Worm (Caenorhabditis elegans) whole organism, late embryonic: ENCODE measurements around the gene B0034.2.

Experiments
- C08G9.2 ChIP-seq: sonication (generic microtip); optimal IDR thresholded peaks from 2 replicates; lab custom pipeline; 2016; ENCODE audit warnings: mild to moderate bottlenecking, missing genetic modification characterization, moderate library complexity, missing compliant biosample characterization
- F13H6.1 ChIP-seq: sonication (generic microtip); optimal IDR thresholded peaks from 2 replicates; lab custom pipeline; 2016; ENCODE audit warnings: missing genetic modification characterization, missing compliant biosample characterization
- K09A11.1 ChIP-seq: sonication (generic microtip); optimal IDR thresholded peaks from 2 replicates; lab custom pipeline; 2017; ENCODE audit warnings: antibody characterized with exemption, mild to moderate bottlenecking, missing genetic modification characterization, missing compliant biosample characterization; ENCODE audit not compliant: insufficient read depth
- T23F11.4 ChIP-seq: fragments of 200-800 bp; sonication (Bioruptor generic); optimal IDR thresholded peaks from 2 replicates; lab custom pipeline; 2018; ENCODE audit warnings: mild to moderate bottlenecking, missing genetic modification characterization, missing compliant biosample characterization
- Y22D7AL.16 ChIP-seq: sonication (generic microtip); optimal IDR thresholded peaks from 2 replicates; lab custom pipeline; 2016; ENCODE audit warnings: missing genetic modification characterization, missing compliant biosample characterization
- ama-1 ChIP-seq: fragments of 150-350 bp; optimal IDR thresholded peaks from 2 replicates; lab custom pipeline; 2014
- ceh-14 ChIP-seq: sonication (generic microtip); optimal IDR thresholded peaks from 2 replicates; lab custom pipeline; 2016; ENCODE audit warnings: missing genotype, missing genetic modification characterization, missing compliant biosample characterization
- ceh-19 ChIP-seq: fragments of 200-800 bp; sonication (Bioruptor generic); optimal IDR thresholded peaks from 2 replicates; lab custom pipeline; 2018; ENCODE audit warnings: mild to moderate bottlenecking, missing genetic modification characterization, missing compliant biosample characterization
- ceh-2 ChIP-seq: sonication (generic microtip); optimal IDR thresholded peaks from 2 replicates; lab custom pipeline; 2016; ENCODE audit warnings: missing genotype, missing genetic modification characterization, missing compliant biosample characterization
- ceh-31 ChIP-seq: sonication (generic microtip); optimal IDR thresholded peaks from 2 replicates; lab custom pipeline; 2016; ENCODE audit warnings: missing genetic modification characterization, missing compliant biosample characterization
- che-1 ChIP-seq: sonication (generic microtip); optimal IDR thresholded peaks from 2 replicates; lab custom pipeline; 2016; ENCODE audit warnings: mild to moderate bottlenecking, missing genetic modification characterization, missing compliant biosample characterization
- dve-1 ChIP-seq: sonication (generic microtip); optimal IDR thresholded peaks from 2 replicates; lab custom pipeline; 2017; ENCODE audit warnings: antibody characterized with exemption, mild to moderate bottlenecking, missing genetic modification characterization, missing compliant biosample characterization
- elt-2 ChIP-seq: sonication (generic microtip); optimal IDR thresholded peaks from 2 replicates; lab custom pipeline; 2016; ENCODE audit warnings: missing genetic modification reagents, missing genetic modification characterization, missing compliant biosample characterization
- elt-4 ChIP-seq: sonication (generic microtip); optimal IDR thresholded peaks from 2 replicates; lab custom pipeline; 2016; ENCODE audit warnings: missing genetic modification characterization, missing compliant biosample characterization
- ets-4 ChIP-seq: sonication (generic microtip); optimal IDR thresholded peaks from 2 replicates; lab custom pipeline; 2016; ENCODE audit warnings: missing genetic modification characterization, missing compliant biosample characterization
- eyg-1 ChIP-seq: sonication (generic microtip); optimal IDR thresholded peaks from 2 replicates; lab custom pipeline; 2016; ENCODE audit warnings: missing genotype, missing genetic modification characterization, missing compliant biosample characterization
- fkh-10 ChIP-seq: fragments of 150-350 bp; optimal IDR thresholded peaks from 2 replicates; lab custom pipeline; 2014; ENCODE audit warnings: missing biosample characterization, missing genetic modification reagents, missing genetic modification characterization
- hlh-13 ChIP-seq: fragments of 200-800 bp; sonication (Bioruptor generic); optimal IDR thresholded peaks from 2 replicates; lab custom pipeline; 2018; ENCODE audit warnings: mild to moderate bottlenecking, missing genetic modification characterization, missing compliant biosample characterization
- hlh-15 ChIP-seq: sonication (generic microtip); optimal IDR thresholded peaks from 2 replicates; lab custom pipeline; 2016; ENCODE audit warnings: missing genetic modification characterization, missing compliant biosample characterization
- hlh-30 ChIP-seq: sonication (generic microtip); optimal IDR thresholded peaks from 2 replicates; lab custom pipeline; 2017; ENCODE audit warnings: antibody characterized with exemption, missing genetic modification characterization, missing compliant biosample characterization; ENCODE audit not compliant: insufficient read depth
- hlh-8 ChIP-seq: sonication (generic microtip); optimal IDR thresholded peaks from 2 replicates; lab custom pipeline; 2016; ENCODE audit warnings: missing genotype, missing genetic modification characterization, missing compliant biosample characterization
- madf-2 ChIP-seq: sonication (generic microtip); optimal IDR thresholded peaks from 2 replicates; lab custom pipeline; 2017; ENCODE audit warnings: missing genetic modification characterization, missing compliant biosample characterization
- mec-3 ChIP-seq: sonication (generic microtip); optimal IDR thresholded peaks from 2 replicates; lab custom pipeline; 2016; ENCODE audit warnings: borderline replicate concordance, missing genetic modification characterization, missing compliant biosample characterization
- nfya-1 ChIP-seq: sonication (generic microtip); optimal IDR thresholded peaks from 2 replicates; lab custom pipeline; 2017; ENCODE audit warnings: missing genetic modification characterization, mild to moderate bottlenecking, missing compliant biosample characterization, antibody characterized with exemption, moderate library complexity
- nhr-232 ChIP-seq: sonication (generic microtip); optimal IDR thresholded peaks from 2 replicates; lab custom pipeline; 2016; ENCODE audit warnings: missing genetic modification characterization, missing compliant biosample characterization
- npax-4 ChIP-seq: sonication (generic microtip); optimal IDR thresholded peaks from 2 replicates; lab custom pipeline; 2016; ENCODE audit warnings: missing genetic modification characterization, missing compliant biosample characterization
- pat-9 ChIP-seq: fragments of 200-800 bp; sonication (Bioruptor generic); optimal IDR thresholded peaks from 2 replicates; lab custom pipeline; 2018; ENCODE audit warnings: mild to moderate bottlenecking, missing genetic modification characterization, moderate library complexity, missing compliant biosample characterization
- pax-1 ChIP-seq: fragments of 150-350 bp; optimal IDR thresholded peaks from 2 replicates; lab custom pipeline; 2014; ENCODE audit warnings: missing biosample characterization, missing genetic modification characterization
- pha-2 ChIP-seq: sonication (generic microtip); optimal IDR thresholded peaks from 2 replicates; lab custom pipeline; 2017; ENCODE audit warnings: mild to moderate bottlenecking, missing genetic modification characterization, missing compliant biosample characterization
- pha-4 ChIP-seq: fragments of 150-350 bp; optimal IDR thresholded peaks from 2 replicates; lab custom pipeline; 2018; ENCODE audit warnings: missing biosample characterization, missing genetic modification reagents, missing genetic modification characterization
- pqm-1 ChIP-seq: sonication (generic microtip); optimal IDR thresholded peaks from 2 replicates; lab custom pipeline; 2016; ENCODE audit warnings: missing genetic modification characterization, missing compliant biosample characterization
- sdc-2 ChIP-seq: sonication (generic microtip); optimal IDR thresholded peaks from 2 replicates; lab custom pipeline; 2016; ENCODE audit warnings: missing genotype, missing genetic modification characterization, missing compliant biosample characterization
- sox-2 ChIP-seq: fragments of 200-800 bp; sonication (Bioruptor generic); IDR thresholded peaks from 2 replicates; pipeline ENCODE4 v1.3.6; 2022; ENCODE audit warnings: missing genetic modification reagents, missing genetic modification characterization, missing compliant biosample characterization
- syd-9 ChIP-seq: sonication (generic microtip); optimal IDR thresholded peaks from 2 replicates; lab custom pipeline; 2016; ENCODE audit warnings: mild to moderate bottlenecking, missing genetic modification characterization, moderate library complexity, missing compliant biosample characterization
- tbx-2 ChIP-seq: sonication (generic microtip); optimal IDR thresholded peaks from 2 replicates; lab custom pipeline; 2016; ENCODE audit warnings: missing genetic modification characterization, missing compliant biosample characterization
- unc-3 ChIP-seq, 2 experiments: fragments of 200-800 bp in 1 of 2; sonication (Bioruptor generic) in 1 of 2; sonication (generic microtip) in 1 of 2; conservative IDR thresholded peaks in 1 of 2; optimal IDR thresholded peaks in 1 of 2; 2 replicates each; pipeline versions ENCODE4 v1.3.6 to Lab custom; 2016 to 2022; ENCODE audit warnings: missing compliant biosample characterization in 2 of 2, missing genetic modification characterization in 2 of 2, missing genetic modification reagents in 1 of 2
- unc-42 ChIP-seq: sonication (generic microtip); optimal IDR thresholded peaks from 2 replicates; lab custom pipeline; 2016; ENCODE audit warnings: missing genotype, missing genetic modification characterization, missing compliant biosample characterization
- unc-86 ChIP-seq: sonication (generic microtip); optimal IDR thresholded peaks from 2 replicates; lab custom pipeline; 2016; ENCODE audit warnings: missing genetic modification characterization, missing compliant biosample characterization
- zip-5 ChIP-seq: sonication (generic microtip); optimal IDR thresholded peaks from 2 replicates; lab custom pipeline; 2016; ENCODE audit warnings: missing genetic modification characterization, missing compliant biosample characterization

The B0034.2 gene

DNA sequence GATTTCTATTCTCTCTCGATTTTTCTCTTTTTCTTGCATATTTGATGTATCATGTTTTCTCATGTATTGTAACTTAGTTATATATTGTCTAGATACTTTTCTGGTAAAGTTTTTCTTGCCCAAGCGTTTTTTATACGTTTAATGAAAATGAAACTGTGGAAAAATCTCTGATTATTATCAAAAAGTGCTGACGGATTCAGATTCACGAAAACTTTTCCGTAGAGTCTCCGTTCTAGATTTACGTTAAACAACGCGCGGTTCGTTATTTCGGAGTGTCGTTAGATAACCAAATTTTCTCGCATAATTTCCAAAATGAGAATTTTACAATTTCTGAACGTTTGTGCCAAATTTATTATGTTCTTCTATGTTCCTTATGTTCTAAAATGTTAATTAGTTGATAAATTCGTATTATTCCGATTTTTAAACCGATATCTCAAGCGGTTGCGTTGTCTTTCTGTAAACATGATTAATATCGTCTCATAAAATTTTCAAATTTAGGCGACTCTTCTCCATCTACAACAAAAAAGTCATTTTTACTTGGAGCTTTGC lies 25.9 kb downstream of the B0034.2 start, which contains the start of gene ptp-2:
Gene ptp-2 (plus strand): TSS at position 499 of the 549 bp plus-strand sequence.
- TF ChIP-seq C08G9.2 (tag; lab: Kevin White, UChicago) (no peak), unc-3 (GFP tag; conservative IDR thresholded peaks at IDR 0.05; lab: Robert Waterston, UW) (0 out of 2 replicates have a peak, but pooled peaks have one; percentile 8), unc-3 (tag; optimal IDR thresholded peaks at IDR 0.05; lab: Kevin White, UChicago) (no peak), ceh-2 (tag; lab: Kevin White, UChicago) (no peak), ets-4 (tag; lab: Kevin White, UChicago) (peak; percentile 27), elt-2 (peak; percentile 21), ceh-31 (tag; lab: Kevin White, UChicago) (peak; percentile 36), Y22D7AL.16 (tag; lab: Kevin White, UChicago) (no peak), elt-4 (tag; lab: Kevin White, UChicago) (no peak), fkh-10 (GFP tag; lab: Kevin White, UChicago) (no peak), hlh-30 (tag; lab: Kevin White, UChicago) (peak; percentile 41), unc-42 (tag; lab: Kevin White, UChicago) (peak; percentile 81), eyg-1 (tag; lab: Kevin White, UChicago) (no peak), pqm-1 (tag; lab: Kevin White, UChicago) (no peak), tbx-2 (tag; lab: Kevin White, UChicago) (no peak)
- TF ChIP-seq, all 69 proteins: peak for 6

DNA sequence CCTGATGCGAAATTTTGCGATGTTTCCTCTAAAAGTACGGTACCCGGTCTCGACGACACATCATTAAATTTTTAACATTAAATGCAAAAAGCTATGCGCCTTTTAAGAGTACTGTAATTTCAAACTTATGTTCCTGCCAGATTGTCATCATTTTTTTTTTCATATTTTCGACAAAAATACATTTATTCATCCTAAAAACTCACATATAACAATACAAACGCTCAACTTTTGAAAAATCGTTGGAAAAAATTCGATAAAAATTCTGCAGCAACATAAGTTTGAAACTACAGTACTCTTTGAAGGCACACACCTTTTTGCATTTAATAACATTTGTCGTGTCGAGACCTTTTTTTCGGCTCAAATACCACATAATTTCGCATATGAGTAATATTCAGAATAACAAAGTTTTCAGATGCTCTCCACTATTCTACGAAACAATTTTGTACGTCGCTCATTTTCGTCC lies 27.1 kb downstream of the B0034.2 start, which contains the start of gene frh-1:
Gene frh-1 (plus strand): TSS at position 413 of the 463 bp plus-strand sequence.
- TF ChIP-seq elt-2 (no peak), nhr-232 (tag; lab: Kevin White, UChicago) (no peak), madf-2 (tag; lab: Kevin White, UChicago) (no peak), unc-3 (GFP tag; conservative IDR thresholded peaks at IDR 0.05; lab: Robert Waterston, UW) (no peak), unc-3 (tag; optimal IDR thresholded peaks at IDR 0.05; lab: Kevin White, UChicago) (no peak), mec-3 (tag; lab: Kevin White, UChicago) (no peak), ceh-19 (GFP tag; lab: Kevin White, UChicago) (no peak), ceh-31 (tag; lab: Kevin White, UChicago) (no peak), hlh-13 (GFP tag; lab: Kevin White, UChicago) (no peak), hlh-15 (tag; lab: Kevin White, UChicago) (no peak), zip-5 (tag; lab: Kevin White, UChicago) (no peak), ama-1 (lab: Kevin White, UChicago) (no peak), T23F11.4 (no peak), pha-2 (no peak), hlh-8 (no peak), ceh-14 (tag; lab: Kevin White, UChicago) (no peak), pha-4 (no peak), elt-4 (tag; lab: Kevin White, UChicago) (no peak), ets-4 (tag; lab: Kevin White, UChicago) (no peak)

DNA sequence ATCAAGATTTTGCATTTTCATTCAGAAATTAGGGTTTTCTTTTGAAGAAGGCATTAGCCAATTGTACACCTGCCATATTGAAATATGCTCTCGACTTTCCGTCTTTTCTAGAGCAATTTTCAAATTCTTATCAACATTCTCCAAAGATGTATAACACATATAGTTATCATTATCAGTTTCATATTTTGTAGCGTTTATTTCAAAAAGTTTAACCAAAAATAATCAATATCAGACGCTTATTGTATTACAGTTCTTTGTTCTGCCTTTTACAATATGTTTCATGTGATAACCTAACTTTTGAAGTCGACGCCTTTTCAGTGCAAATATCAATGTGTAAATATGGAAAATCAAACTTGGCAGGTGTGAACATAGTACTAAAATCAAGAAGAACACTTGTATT lies 30.3 kb downstream of the B0034.2 start:
- TF ChIP-seq F13H6.1 (no peak), syd-9 (no peak), pax-1 (tag; lab: Kevin White, UChicago) (no peak), che-1 (no peak), nfya-1 (tag; lab: Kevin White, UChicago) (no peak), zip-5 (tag; lab: Kevin White, UChicago) (no peak), sdc-2 (tag; lab: Kevin White, UChicago) (no peak), K09A11.1 (tag; lab: Kevin White, UChicago) (no peak), madf-2 (tag; lab: Kevin White, UChicago) (no peak), pat-9 (tag; lab: Kevin White, UChicago) (no peak), sox-2 (GFP tag; lab: Robert Waterston, UW) (no peak), ceh-14 (tag; lab: Kevin White, UChicago) (no peak), dve-1 (no peak), elt-2 (no peak), npax-4 (tag; lab: Kevin White, UChicago) (no peak), unc-86 (tag; lab: Kevin White, UChicago) (no peak)
